Worm (Caenorhabditis elegans) whole organism, L4 larva: Measurements from ENCODE around the gene atf-4.

Source experiments
- T20F7.1 ChIP-seq: fragments of 200-800 bp; sonication (Bioruptor generic); optimal IDR thresholded peaks from 2 replicates; lab custom pipeline; 2018; ENCODE audit warnings: mild to moderate bottlenecking, missing genetic modification characterization, missing compliant biosample characterization
- Y5F2A.4 ChIP-seq: fragments of 200-800 bp; sonication (Bioruptor generic); optimal IDR thresholded peaks from 2 replicates; lab custom pipeline; 2018; ENCODE audit warnings: mild to moderate bottlenecking, missing genetic modification characterization, missing compliant biosample characterization
- ZK546.5 ChIP-seq, 2 experiments: sonication (generic microtip); optimal IDR thresholded peaks; 2 replicates each; lab custom pipeline; 2017; ENCODE audit warnings: missing biosample characterization in 2 of 2, missing genetic modification characterization in 2 of 2
- aha-1 ChIP-seq: fragments of 150-350 bp; peaks from one replicate; lab custom pipeline; 2014; ENCODE audit warnings: missing biosample characterization, missing genetic modification characterization
- ama-1 ChIP-seq: fragments of 150-350 bp; optimal IDR thresholded peaks from 2 replicates; lab custom pipeline; 2014; ENCODE audit warnings: inconsistent platforms, mixed read lengths
- ceh-82 ChIP-seq: sonication (generic microtip); optimal IDR thresholded peaks from 2 replicates; lab custom pipeline; 2017; ENCODE audit warnings: missing biosample characterization, missing genetic modification characterization
- ces-1 ChIP-seq: fragments of 150-350 bp; sonication (generic microtip); optimal IDR thresholded peaks from 4 replicates; lab custom pipeline; 2014; ENCODE audit warnings: missing biosample characterization, missing genetic modification reagents, missing genetic modification characterization
- daf-12 ChIP-seq: fragments of 150-350 bp; optimal IDR thresholded peaks from 2 replicates; lab custom pipeline; 2014; ENCODE audit warnings: missing biosample characterization, missing genetic modification reagents, missing genetic modification characterization
- daf-16 ChIP-seq, 3 experiments: sonication (generic microtip); optimal IDR thresholded peaks; 2 replicates each; lab custom pipeline; 2016 to 2017; ENCODE audit warnings: missing genetic modification characterization in 3 of 3, missing genetic modification reagents in 3 of 3, mild to moderate bottlenecking in 2 of 3, missing compliant biosample characterization in 2 of 3, missing biosample characterization in 1 of 3, moderate library complexity in 1 of 3
- dmd-6 ChIP-seq: fragments of 200-800 bp; sonication (Bioruptor generic); IDR thresholded peaks from 2 replicates; pipeline ENCODE4 v1.3.6; 2022; ENCODE audit warnings: missing genetic modification reagents, missing genetic modification characterization, missing compliant biosample characterization
- duxl-1 ChIP-seq: sonication (generic microtip); optimal IDR thresholded peaks from 2 replicates; lab custom pipeline; 2016; ENCODE audit warnings: mild to moderate bottlenecking, missing genetic modification characterization, moderate library complexity, missing compliant biosample characterization; ENCODE audit not compliant: poor library complexity
- dve-1 ChIP-seq: sonication (generic microtip); optimal IDR thresholded peaks from 2 replicates; lab custom pipeline; 2017; ENCODE audit warnings: antibody characterized with exemption, mild to moderate bottlenecking, missing genetic modification characterization, missing compliant biosample characterization; ENCODE audit not compliant: insufficient read depth
- fkh-10 ChIP-seq: fragments of 150-350 bp; optimal IDR thresholded peaks from 2 replicates; lab custom pipeline; 2014; ENCODE audit warnings: missing biosample characterization, missing genetic modification reagents, missing genetic modification characterization
- fos-1 ChIP-seq: fragments of 150-350 bp; optimal IDR thresholded peaks from 2 replicates; lab custom pipeline; 2014; ENCODE audit warnings: missing biosample characterization, missing genetic modification characterization
- gei-8 ChIP-seq: fragments of 200-800 bp; sonication (Bioruptor generic); optimal IDR thresholded peaks from 2 replicates; lab custom pipeline; 2018; ENCODE audit warnings: mild to moderate bottlenecking, missing genetic modification characterization, missing compliant biosample characterization
- hmg-1.1 ChIP-seq: fragments of 200-800 bp; sonication (Bioruptor generic); IDR thresholded peaks from 2 replicates; pipeline ENCODE4 v1.3.6; 2022; ENCODE audit warnings: missing genetic modification reagents, missing genetic modification characterization, missing compliant biosample characterization
- mdl-1 ChIP-seq, 2 experiments: fragments of 150-350 bp in 1 of 2; sonication (generic microtip) in 1 of 2; optimal IDR thresholded peaks; 2 replicates each; lab custom pipeline; 2014 to 2017; ENCODE audit warnings: missing biosample characterization in 2 of 2, missing genetic modification characterization in 2 of 2
- mep-1 ChIP-seq: fragments of 150-350 bp; sonication (generic microtip); optimal IDR thresholded peaks from 3 replicates; lab custom pipeline; 2014; ENCODE audit warnings: missing biosample characterization, missing genetic modification characterization
- mes-2 ChIP-seq: sonication (generic microtip); optimal IDR thresholded peaks from 2 replicates; lab custom pipeline; 2016; ENCODE audit warnings: missing genotype, mild to moderate bottlenecking, missing genetic modification characterization, missing compliant biosample characterization; ENCODE audit not compliant: poor library complexity, severe bottlenecking
- mxl-3 ChIP-seq: fragments of 200-800 bp; sonication (Bioruptor generic); optimal IDR thresholded peaks from 2 replicates; lab custom pipeline; 2018; ENCODE audit warnings: mild to moderate bottlenecking, missing genetic modification characterization, missing compliant biosample characterization
- nhr-10 ChIP-seq: fragments of 150-350 bp; optimal IDR thresholded peaks from 2 replicates; lab custom pipeline; 2014; ENCODE audit warnings: missing biosample characterization, missing genetic modification characterization
- nhr-102 ChIP-seq: sonication (generic microtip); optimal IDR thresholded peaks from 2 replicates; lab custom pipeline; 2016; ENCODE audit warnings: mild to moderate bottlenecking, missing genetic modification characterization, moderate library complexity, missing compliant biosample characterization
- nhr-111 ChIP-seq: fragments of 200-800 bp; sonication (Bioruptor generic); optimal IDR thresholded peaks from 2 replicates; lab custom pipeline; 2018; ENCODE audit warnings: mild to moderate bottlenecking, missing genetic modification characterization, missing compliant biosample characterization
- nhr-28 ChIP-seq: fragments of 150-350 bp; optimal IDR thresholded peaks from 2 replicates; lab custom pipeline; 2014; ENCODE audit warnings: missing biosample characterization, missing genetic modification characterization
- nhr-6 ChIP-seq: fragments of 150-350 bp; optimal IDR thresholded peaks from 2 replicates; lab custom pipeline; 2014; ENCODE audit warnings: missing biosample characterization, missing genetic modification characterization
- pha-4 ChIP-seq, 2 experiments: fragments of 150-350 bp in 1 of 2; fragments of 200-800 bp in 1 of 2; sonication (Bioruptor generic) in 1 of 2; IDR thresholded peaks in 1 of 2; optimal IDR thresholded peaks in 1 of 2; 2 replicates each; pipeline versions ENCODE4 v1.3.6 to Lab custom; 2014 to 2022; ENCODE audit warnings: missing genetic modification characterization in 2 of 2, missing genetic modification reagents in 2 of 2, missing biosample characterization in 1 of 2, missing compliant biosample characterization in 1 of 2
- pqm-1 ChIP-seq: sonication (generic microtip); optimal IDR thresholded peaks from 2 replicates; lab custom pipeline; 2017; ENCODE audit warnings: missing biosample characterization, missing genetic modification characterization
- rbr-2 ChIP-seq: sonication (generic microtip); optimal IDR thresholded peaks from 2 replicates; lab custom pipeline; 2016; ENCODE audit warnings: missing genotype, missing genetic modification characterization, missing compliant biosample characterization
- set-16 ChIP-seq: fragments of 200-800 bp; sonication (Bioruptor generic); IDR thresholded peaks from 2 replicates; pipeline ENCODE4 v1.3.6; 2022; ENCODE audit warnings: missing genetic modification reagents, missing genetic modification characterization, missing compliant biosample characterization
- unc-130 ChIP-seq: sonication (generic microtip); optimal IDR thresholded peaks from 2 replicates; lab custom pipeline; 2016; ENCODE audit warnings: missing genetic modification reagents, missing genetic modification characterization, missing compliant biosample characterization
- unc-62 ChIP-seq, 3 experiments: fragments of 150-350 bp in 1 of 3; sonication (generic microtip); optimal IDR thresholded peaks in 2 of 3; peaks in 1 of 3; 1 replicate in 1 of 3; 2 replicates in 2 of 3; lab custom pipeline; 2014 to 2017; ENCODE audit warnings: missing biosample characterization in 3 of 3, missing genetic modification characterization in 3 of 3, missing genetic modification reagents in 3 of 3, missing genotype in 1 of 3
- vab-7 ChIP-seq: fragments of 200-800 bp; sonication (Bioruptor generic); IDR thresholded peaks from 2 replicates; pipeline ENCODE4 v1.3.6; 2022; ENCODE audit warnings: missing genetic modification reagents, missing genetic modification characterization, missing compliant biosample characterization
- ztf-7 ChIP-seq: fragments of 150-350 bp; optimal IDR thresholded peaks from 2 replicates; lab custom pipeline; 2014; ENCODE audit warnings: missing biosample characterization, missing genetic modification characterization

The atf-4 gene

ce11 chrX:14853712-14854217 lies 43.2 kb upstream of the atf-4 start, which contains the start of the genes C27C12.1 and C27C12.4 (continued):
- TF ChIP-seq vab-7 (no peak), mdl-1 (tag; optimal IDR thresholded peaks at IDR 0.05; lab: Kevin White, UChicago) (peak in 1 of 2 experiments; percentile 65), nhr-6 (tag; lab: Kevin White, UChicago) (peak; percentile 76), mes-2 (peak; percentile 94), mxl-3 (GFP tag; lab: Kevin White, UChicago) (peak; percentile 90), rbr-2 (peak; percentile 86), duxl-1 (tag; lab: Kevin White, UChicago) (peak; percentile 76), pha-4 (GFP tag; IDR thresholded peaks at IDR 0.05; lab: Robert Waterston, UW) (no peak), pha-4 (tag; optimal IDR thresholded peaks at IDR 0.05; lab: Kevin White, UChicago) (peak; percentile 92), ztf-7 (peak; percentile 57), daf-12 (no peak), fkh-10 (peak; percentile 78)

- no peak for TF ChIP-seq nhr-102 (tag; lab: Kevin White, UChicago)
- no peak for TF ChIP-seq ces-1 (GFP tag; lab: Kevin White, UChicago)
- TF ChIP-seq unc-62 (GFP tag; optimal IDR thresholded peaks at IDR 0.05 in 1 of 2; lab: Kevin White, UChicago) = peak in 1 of 2 experiments; percentile 26
- TF ChIP-seq unc-62 (tag; optimal IDR thresholded peaks at IDR 0.05; lab: Kevin White, UChicago) = no peak
- TF ChIP-seq gei-8 = no peak
- no peak for TF ChIP-seq nhr-111 (GFP tag; lab: Kevin White, UChicago)
- TF ChIP-seq, all 104 proteins: peak for 1
These were observed 41.3 kb upstream of the atf-4 start for ce11 chrX:14851904-14852303.

- TF ChIP-seq unc-130 (GFP tag; lab: Kevin White, UChicago) = no peak
- no peak for TF ChIP-seq T20F7.1 (GFP tag; lab: Kevin White, UChicago)
- TF ChIP-seq pqm-1 (tag; lab: Kevin White, UChicago) = no peak
- no peak for TF ChIP-seq duxl-1 (tag; lab: Kevin White, UChicago)
- TF ChIP-seq nhr-10 (tag; lab: Kevin White, UChicago) = no peak
- no peak for TF ChIP-seq ama-1 (lab: Kevin White, UChicago)
- no peak for TF ChIP-seq daf-16 (GFP tag; optimal IDR thresholded peaks at IDR 0.05; lab: Kevin White, UChicago)
- peak; percentile 32 for TF ChIP-seq daf-16 (tag; optimal IDR thresholded peaks at IDR 0.05; lab: Kevin White, UChicago)
- peak; percentile 76 for TF ChIP-seq nhr-28 (tag; lab: Kevin White, UChicago)
- peak; percentile 5 for TF ChIP-seq aha-1 (tag; lab: Kevin White, UChicago)
- peak; percentile 33 for TF ChIP-seq mep-1 (tag; lab: Kevin White, UChicago)
- no peak for TF ChIP-seq ceh-82
- no peak for TF ChIP-seq hmg-1.1 (GFP tag; lab: Robert Waterston, UW)
- peak; percentile 1 for TF ChIP-seq dve-1 (tag; lab: Kevin White, UChicago)
- TF ChIP-seq fos-1 (tag; lab: Kevin White, UChicago) = no peak
- TF ChIP-seq ztf-7 = no peak
- no peak for TF ChIP-seq Y5F2A.4
- TF ChIP-seq set-16 = no peak
- no peak for TF ChIP-seq vab-7
- peak; percentile 32; the same call in 1 of the 2 replicates for TF ChIP-seq dmd-6
These were observed 38.4 kb upstream of the atf-4 start, which contains the start of gene acd-3 for ce11 chrX:14849054-14849453. TSS of gene acd-3 (plus strand) at chrX:14849275.

ce11 chrX:14845637-14846036 lies 35.0 kb upstream of the atf-4 start, which contains the start of gene egrh-1:
TSS of gene egrh-1 (plus strand) at chrX:14845937.
- TF ChIP-seq aha-1 (tag; lab: Kevin White, UChicago) (peak; percentile 40), ZK546.5 (tag; optimal IDR thresholded peaks at IDR 0.05; lab: Kevin White, UChicago) (no peak)
